Fruit fly (Drosophila melanogaster) whole organism, embryonic: ENCODE data around the gene CG10383.
A peak's percentile ranks its signal among the peaks of the same experiment; 100 is the strongest.

Experiments
- CG10267 ChIP-seq: fragments of 200-800 bp; sonication (Bioruptor generic); optimal IDR thresholded peaks from 2 replicates; lab custom pipeline; 2018; ENCODE audit warnings: missing biosample characterization, mild to moderate bottlenecking, missing genetic modification characterization, moderate library complexity
- CG10462 ChIP-seq: fragments of 200-800 bp; sonication (Bioruptor generic); optimal IDR thresholded peaks from 2 replicates; lab custom pipeline; 2016; ENCODE audit warnings: missing biosample characterization, missing genetic modification characterization
- CG11456 ChIP-seq: fragments of 200-800 bp; sonication (Bioruptor generic); IDR thresholded peaks from 3 replicates; pipeline ENCODE4 v1.3.6; 2022; ENCODE audit warnings: missing biosample characterization, missing genetic modification characterization
- CG12104 ChIP-seq: fragments of 200-800 bp; sonication (Bioruptor generic); optimal IDR thresholded peaks from 3 replicates; lab custom pipeline; 2016; ENCODE audit warnings: missing biosample characterization, missing genetic modification characterization
- CG12155 ChIP-seq: fragments of 200-800 bp; sonication (Bioruptor generic); optimal IDR thresholded peaks from 3 replicates; lab custom pipeline; 2016; ENCODE audit warnings: missing biosample characterization, missing genetic modification characterization
- CG14014 ChIP-seq: fragments of 200-800 bp; sonication (Bioruptor generic); IDR thresholded peaks from 2 replicates; pipeline ENCODE4 v1.3.6; 2022; ENCODE audit warnings: missing biosample characterization, missing genetic modification characterization
- CG14710 ChIP-seq: fragments of 200-800 bp; sonication (Bioruptor generic); optimal IDR thresholded peaks from 3 replicates; lab custom pipeline; 2019; ENCODE audit warnings: missing biosample characterization, mild to moderate bottlenecking, missing genetic modification characterization, moderate library complexity
- CG15601 ChIP-seq: fragments of 200-800 bp; sonication (Bioruptor generic); optimal IDR thresholded peaks from 3 replicates; lab custom pipeline; 2019; ENCODE audit warnings: missing biosample characterization, mild to moderate bottlenecking, missing genetic modification characterization, moderate library complexity
- CG17385 ChIP-seq: fragments of 200-800 bp; sonication (Bioruptor generic); optimal IDR thresholded peaks from 3 replicates; lab custom pipeline; 2018; ENCODE audit warnings: missing biosample characterization, mild to moderate bottlenecking, missing genetic modification characterization
- CG1792 ChIP-seq: fragments of 200-800 bp; sonication (Bioruptor generic); optimal IDR thresholded peaks from 2 replicates; lab custom pipeline; 2016; ENCODE audit warnings: missing biosample characterization, missing genetic modification characterization
- CG18262 ChIP-seq: fragments of 200-800 bp; optimal IDR thresholded peaks from 3 replicates; lab custom pipeline; 2019; ENCODE audit warnings: missing biosample characterization, mild to moderate bottlenecking, missing genetic modification characterization, moderate library complexity
- CG2116 ChIP-seq: fragments of 200-800 bp; sonication (Bioruptor generic); optimal IDR thresholded peaks from 3 replicates; lab custom pipeline; 2018; ENCODE audit warnings: missing biosample characterization, mild to moderate bottlenecking, missing genetic modification characterization
- CG2199 ChIP-seq: fragments of 200-800 bp; sonication (Bioruptor generic); IDR thresholded peaks from 3 replicates; pipeline ENCODE4 v1.3.6; 2022; ENCODE audit warnings: missing biosample characterization, missing genetic modification characterization
- CG3163 ChIP-seq: fragments of 200-800 bp; sonication (Bioruptor generic); optimal IDR thresholded peaks from 3 replicates; lab custom pipeline; 2016; ENCODE audit warnings: missing biosample characterization, missing genetic modification characterization
- CG32772 ChIP-seq: fragments of 200-800 bp; sonication (Bioruptor generic); IDR thresholded peaks from 2 replicates; pipeline ENCODE4 v1.3.6; 2022; ENCODE audit warnings: missing biosample characterization, missing genetic modification characterization
- CG4424 ChIP-seq: fragments of 200-800 bp; sonication (Bioruptor generic); optimal IDR thresholded peaks from 3 replicates; lab custom pipeline; 2016; ENCODE audit warnings: missing biosample characterization, missing genetic modification characterization
- CG6791 ChIP-seq: fragments of 200-800 bp; sonication (Bioruptor generic); IDR thresholded peaks from 3 replicates; pipeline ENCODE4 v1.3.6; 2022; ENCODE audit warnings: missing biosample characterization, missing genetic modification characterization; ENCODE audit not compliant: partially characterized antibody
- CG7963 ChIP-seq: fragments of 200-800 bp; sonication (Bioruptor generic); IDR thresholded peaks from 3 replicates; pipeline ENCODE4 v1.3.6; 2022; ENCODE audit warnings: missing biosample characterization, missing genetic modification characterization; ENCODE audit not compliant: partially characterized antibody
- CG9817 ChIP-seq: fragments of 200-800 bp; sonication (Bioruptor generic); optimal IDR thresholded peaks from 2 replicates; lab custom pipeline; 2018; ENCODE audit warnings: missing biosample characterization, mild to moderate bottlenecking, missing genetic modification characterization, moderate library complexity
- CTCF ChIP-seq: fragments of 200-800 bp; sonication (Bioruptor generic); optimal IDR thresholded peaks from 2 replicates; lab custom pipeline; 2017; ENCODE audit warnings: missing biosample characterization, mild to moderate bottlenecking, missing genetic modification characterization, moderate library complexity
- Elba2 ChIP-seq: fragments of 200-800 bp; sonication (Bioruptor generic); optimal IDR thresholded peaks from 3 replicates; lab custom pipeline; 2016; ENCODE audit warnings: missing biosample characterization, missing genetic modification characterization
- Ets97D ChIP-seq: fragments of 200-800 bp; sonication (Bioruptor generic); optimal IDR thresholded peaks from 3 replicates; lab custom pipeline; 2016; ENCODE audit warnings: missing biosample characterization, missing genetic modification characterization
- Fer1 ChIP-seq: fragments of 200-800 bp; sonication (Bioruptor generic); optimal IDR thresholded peaks from 2 replicates; lab custom pipeline; 2017; ENCODE audit warnings: missing biosample characterization, mild to moderate bottlenecking, missing genetic modification characterization
- H15 ChIP-seq: fragments of 200-800 bp; sonication (Bioruptor generic); IDR thresholded peaks from 3 replicates; pipeline ENCODE4 v1.3.6; 2022; ENCODE audit warnings: missing biosample characterization, missing genetic modification characterization
- HHEX ChIP-seq: fragments of 200-800 bp; sonication (Bioruptor generic); optimal IDR thresholded peaks from 3 replicates; lab custom pipeline; 2017; ENCODE audit warnings: missing biosample characterization, mild to moderate bottlenecking, missing genetic modification characterization, missing genetic modification reagents
- Lhr ChIP-seq: fragments of 200-800 bp; sonication (Bioruptor generic); optimal IDR thresholded peaks from 3 replicates; lab custom pipeline; 2017; ENCODE audit warnings: mild to moderate bottlenecking, missing biosample characterization, missing genetic modification reagents, missing genetic modification characterization
- MBD-R2 ChIP-seq: fragments of 200-800 bp; sonication (Bioruptor generic); IDR thresholded peaks from 2 replicates; pipeline ENCODE4 v1.3.6; 2022; ENCODE audit warnings: missing biosample characterization, missing genetic modification characterization
- Mes4 ChIP-seq: fragments of 200-800 bp; sonication (Bioruptor generic); optimal IDR thresholded peaks from 2 replicates; lab custom pipeline; 2016; ENCODE audit warnings: missing biosample characterization, missing genetic modification characterization
- Opbp ChIP-seq: fragments of 200-800 bp; sonication (Bioruptor generic); IDR thresholded peaks from 3 replicates; pipeline ENCODE4 v1.3.6; 2022; ENCODE audit warnings: missing biosample characterization, missing genetic modification characterization; ENCODE audit not compliant: partially characterized antibody
- Ptx1 ChIP-seq: fragments of 200-800 bp; sonication (Bioruptor generic); IDR thresholded peaks from 2 replicates; pipeline ENCODE4 v1.3.6; 2022; ENCODE audit warnings: missing biosample characterization, missing genetic modification characterization
- Vsx1 ChIP-seq: fragments of 200-800 bp; sonication (Bioruptor generic); optimal IDR thresholded peaks from 2 replicates; lab custom pipeline; 2017; ENCODE audit warnings: missing biosample characterization, mild to moderate bottlenecking, missing genetic modification characterization, missing genetic modification reagents
- Xbp1 ChIP-seq: fragments of 200-800 bp; sonication (Bioruptor generic); optimal IDR thresholded peaks from 3 replicates; lab custom pipeline; 2016; ENCODE audit warnings: missing biosample characterization, mild to moderate bottlenecking, missing genetic modification characterization
- az2 ChIP-seq: fragments of 200-800 bp; sonication (Bioruptor generic); optimal IDR thresholded peaks from 3 replicates; lab custom pipeline; 2016; ENCODE audit warnings: missing biosample characterization, missing genetic modification characterization
- btn ChIP-seq: fragments of 200-800 bp; sonication (Bioruptor generic); optimal IDR thresholded peaks from 2 replicates; lab custom pipeline; 2016; ENCODE audit warnings: missing biosample characterization, missing genetic modification characterization
- dm ChIP-seq: fragments of 200-800 bp; sonication (Bioruptor generic); optimal IDR thresholded peaks from 3 replicates; lab custom pipeline; 2016; ENCODE audit warnings: missing biosample characterization, missing genetic modification characterization
- dpn ChIP-seq, 2 experiments: fragments of 200-800 bp; sonication (Bioruptor generic); optimal IDR thresholded peaks; 3 replicates each; lab custom pipeline; 2016; ENCODE audit warnings: missing biosample characterization in 2 of 2, missing genetic modification characterization in 2 of 2
- gcm ChIP-seq: fragments of 200-800 bp; sonication (Bioruptor generic); optimal IDR thresholded peaks from 2 replicates; lab custom pipeline; 2019; ENCODE audit warnings: missing biosample characterization, mild to moderate bottlenecking, missing genetic modification characterization, moderate library complexity
- insv ChIP-seq, 2 experiments: fragments of 200-800 bp; sonication (Bioruptor generic); optimal IDR thresholded peaks; 3 replicates each; lab custom pipeline; 2016 to 2018; ENCODE audit warnings: missing biosample characterization in 2 of 2, missing genetic modification characterization in 2 of 2
- ken ChIP-seq: fragments of 200-800 bp; sonication (Bioruptor generic); IDR thresholded peaks from 3 replicates; pipeline ENCODE4 v1.3.6; 2022; ENCODE audit warnings: missing biosample characterization, missing genetic modification characterization
- lab ChIP-seq: fragments of 200-800 bp; sonication (Bioruptor generic); optimal IDR thresholded peaks from 3 replicates; lab custom pipeline; 2017; ENCODE audit warnings: missing biosample characterization, missing genetic modification characterization, mild to moderate bottlenecking, moderate library complexity, missing genetic modification reagents
- maf-S ChIP-seq: fragments of 200-800 bp; sonication (Bioruptor generic); optimal IDR thresholded peaks from 2 replicates; lab custom pipeline; 2016; ENCODE audit warnings: missing biosample characterization, missing genetic modification characterization
- pb ChIP-seq: fragments of 200-800 bp; sonication (Bioruptor generic); optimal IDR thresholded peaks from 3 replicates; lab custom pipeline; 2016; ENCODE audit warnings: missing biosample characterization, missing genetic modification characterization
- phol ChIP-seq: fragments of 200-800 bp; sonication (Bioruptor generic); optimal IDR thresholded peaks from 3 replicates; lab custom pipeline; 2018; ENCODE audit warnings: missing biosample characterization, mild to moderate bottlenecking, missing genetic modification characterization, moderate library complexity
- pita ChIP-seq: fragments of 200-800 bp; sonication (Bioruptor generic); optimal IDR thresholded peaks from 2 replicates; lab custom pipeline; 2017; ENCODE audit warnings: missing biosample characterization, mild to moderate bottlenecking, missing genetic modification characterization
- pnt ChIP-seq: fragments of 200-800 bp; sonication (Bioruptor generic); optimal IDR thresholded peaks from 3 replicates; lab custom pipeline; 2016; ENCODE audit warnings: missing biosample characterization, missing genetic modification characterization
- shn ChIP-seq: fragments of 200-800 bp; sonication (Bioruptor generic); optimal IDR thresholded peaks from 3 replicates; lab custom pipeline; 2016; ENCODE audit warnings: missing biosample characterization, missing genetic modification characterization
- slbo ChIP-seq: fragments of 200-800 bp; sonication (Bioruptor generic); IDR thresholded peaks from 2 replicates; pipeline ENCODE4 v1.3.6; 2022; ENCODE audit warnings: missing biosample characterization, missing genetic modification characterization
- tin ChIP-seq: fragments of 200-800 bp; sonication (Bioruptor generic); optimal IDR thresholded peaks from 3 replicates; lab custom pipeline; 2016; ENCODE audit warnings: missing biosample characterization, missing genetic modification characterization
- tna ChIP-seq: fragments of 200-800 bp; sonication (Bioruptor generic); IDR thresholded peaks from 2 replicates; pipeline ENCODE4 v1.3.6; 2022; ENCODE audit warnings: missing biosample characterization, missing genetic modification characterization; ENCODE audit not compliant: partially characterized antibody
- wdn ChIP-seq: fragments of 200-800 bp; sonication (Bioruptor generic); IDR thresholded peaks from 2 replicates; pipeline ENCODE4 v1.3.6; 2022; ENCODE audit warnings: missing biosample characterization, missing genetic modification characterization

Gene CG10383

DNA sequence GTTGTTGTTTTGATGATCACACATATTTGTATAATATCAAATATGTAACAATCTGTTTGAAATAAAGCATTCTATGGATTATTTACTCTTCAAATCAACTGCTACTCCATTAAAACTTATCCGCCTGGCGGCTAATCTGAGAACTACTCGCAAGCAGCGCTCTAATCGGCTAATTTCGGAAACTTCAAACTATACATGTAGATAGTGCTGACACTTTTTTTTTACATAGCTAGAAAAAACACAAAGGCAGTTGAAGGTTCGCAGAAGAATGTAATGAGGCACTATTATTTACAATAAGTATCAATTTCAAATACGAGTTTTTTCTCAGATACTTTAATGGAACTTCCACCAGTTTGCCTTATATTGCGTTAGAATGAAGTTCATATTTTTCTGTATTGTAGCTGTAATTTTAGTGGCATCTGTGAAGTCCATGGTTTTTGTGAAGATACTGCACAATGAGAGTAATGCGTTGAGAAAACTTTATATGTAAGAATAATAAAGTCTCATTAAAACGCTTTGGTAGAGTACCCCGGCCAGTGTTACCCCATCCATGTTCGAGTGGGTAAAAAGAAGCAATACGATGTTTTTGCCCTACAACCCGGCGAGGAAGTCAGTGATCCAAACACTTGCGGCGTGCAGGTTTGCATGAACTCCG, 29.3 kb downstream of the CG10383 start (continued):
- TF ChIP-seq CG12155 (GFP tag; lab: Kevin White, UChicago) (peak; percentile 13), CG10462 (GFP tag; lab: Kevin White, UChicago) (no peak), Elba2 (GFP tag; lab: Kevin White, UChicago) (peak; percentile 2), Lhr (GFP tag; lab: Kevin White, UChicago) (peak; percentile 83), Mes4 (GFP tag; lab: Kevin White, UChicago) (peak; percentile 20), CG9817 (tag; lab: Kevin White, UChicago) (peak; percentile 60), CG18262 (tag; lab: Kevin White, UChicago) (peak; percentile 35), H15 (peak; percentile 39; the same call in 1 of the 3 replicates), gcm (GFP tag; lab: Kevin White, UChicago) (no peak), tna (GFP tag; lab: Robert Waterston, UW) (no peak), CG32772 (GFP tag; lab: Robert Waterston, UW) (peak; percentile 59), CG4424 (GFP tag; lab: Kevin White, UChicago) (peak; percentile 34), CG12104 (GFP tag; lab: Kevin White, UChicago) (no peak), btn (peak; percentile 30), HHEX (peak; percentile 15), dpn (GFP tag; optimal IDR thresholded peaks at IDR 0.05; lab: Kevin White, UChicago) (peak; percentile 45 to 57), CG7963 (no peak), Fer1 (GFP tag; lab: Kevin White, UChicago) (no peak), CG11456 (GFP tag; lab: Robert Waterston, UW) (peak; percentile 90), pnt (GFP tag; lab: Kevin White, UChicago) (peak; percentile 69), Ptx1 (GFP tag; lab: Robert Waterston, UW) (peak; percentile 61), insv (GFP tag; optimal IDR thresholded peaks at IDR 0.05; lab: Kevin White, UChicago) (peak in 1 of 2 experiments; percentile 39), Vsx1 (GFP tag; lab: Kevin White, UChicago) (no peak), dm (peak; percentile 25), CG14710 (tag; lab: Kevin White, UChicago) (peak; percentile 92), CTCF (GFP tag; lab: Kevin White, UChicago) (peak; percentile 98), phol (tag; lab: Kevin White, UChicago) (peak; percentile 56), wdn (no peak), ken (0 out of 3 replicates have a peak, but pooled peaks have one; percentile 45), Ets97D (peak; percentile 54), pb (GFP tag; lab: Kevin White, UChicago) (peak; percentile 33), maf-S (GFP tag; lab: Kevin White, UChicago) (peak; percentile 45), CG1792 (GFP tag; lab: Kevin White, UChicago) (peak; percentile 19), CG6791 (GFP tag; lab: Robert Waterston, UW) (peak; percentile 12; the same call in 1 of the 3 replicates), CG10267 (tag; lab: Kevin White, UChicago) (no peak), CG17385 (GFP tag; lab: Kevin White, UChicago) (peak; percentile 4), CG2199 (GFP tag; lab: Robert Waterston, UW) (peak; percentile 95), CG3163 (GFP tag; lab: Kevin White, UChicago) (peak; percentile 51), slbo (GFP tag; lab: Robert Waterston, UW) (peak; percentile 84), shn (GFP tag; lab: Kevin White, UChicago) (peak; percentile 38), tin (GFP tag; lab: Kevin White, UChicago) (peak; percentile 56), lab (GFP tag; lab: Kevin White, UChicago) (peak; percentile 9), az2 (GFP tag; lab: Kevin White, UChicago) (peak; percentile 62), Xbp1 (GFP tag; lab: Kevin White, UChicago) (peak; percentile 82), Opbp (GFP tag; lab: Robert Waterston, UW) (peak; percentile 53; the same call in 1 of the 3 replicates), MBD-R2 (peak; percentile 52), CG15601 (peak; percentile 45), CG2116 (peak; percentile 10), CG14014 (GFP tag; lab: Robert Waterston, UW) (0 out of 2 replicates have a peak, but pooled peaks have one; percentile 31), pita (GFP tag; lab: Kevin White, UChicago) (peak; percentile 26)
